Worm (Caenorhabditis elegans) whole organism, mixed stage, embryonic: ENCODE measurements around the gene K02D3.1.

Experiments
- M03D4.4 ChIP-seq: sonication (generic microtip); optimal IDR thresholded peaks from 2 replicates; lab custom pipeline; 2017; ENCODE audit warnings: mild to moderate bottlenecking, missing genetic modification characterization, missing compliant biosample characterization
- ces-1 ChIP-seq: fragments of 150-350 bp; optimal IDR thresholded peaks from 2 replicates; lab custom pipeline; 2014; ENCODE audit warnings: missing biosample characterization, missing genetic modification reagents, missing genetic modification characterization
- elt-1 ChIP-seq: sonication (generic microtip); optimal IDR thresholded peaks from 2 replicates; lab custom pipeline; 2017; ENCODE audit warnings: missing genetic modification characterization, mild to moderate bottlenecking, missing compliant biosample characterization, antibody characterized with exemption, moderate library complexity, borderline replicate concordance; ENCODE audit not compliant: insufficient read depth
- lin-13 ChIP-seq: fragments of 150-350 bp; optimal IDR thresholded peaks from 2 replicates; lab custom pipeline; 2014; ENCODE audit warnings: missing biosample characterization, missing genetic modification characterization
- nhr-2 ChIP-seq: fragments of 150-350 bp; optimal IDR thresholded peaks from 2 replicates; lab custom pipeline; 2014; ENCODE audit warnings: missing biosample characterization, missing genetic modification characterization
- nhr-237 ChIP-seq: fragments of 150-350 bp; optimal IDR thresholded peaks from 2 replicates; lab custom pipeline; 2014; ENCODE audit warnings: missing biosample characterization, missing genetic modification characterization
- nhr-76 ChIP-seq: sonication (generic microtip); optimal IDR thresholded peaks from 2 replicates; lab custom pipeline; 2017; ENCODE audit warnings: missing biosample characterization, missing genetic modification characterization
- sptf-1 ChIP-seq: sonication (generic microtip); optimal IDR thresholded peaks from 2 replicates; lab custom pipeline; 2017; ENCODE audit warnings: mild to moderate bottlenecking, missing genetic modification characterization, moderate library complexity, missing compliant biosample characterization
- ztf-11 ChIP-seq: fragments of 150-350 bp; optimal IDR thresholded peaks from 2 replicates; lab custom pipeline; 2014; ENCODE audit warnings: missing biosample characterization, missing genetic modification characterization

DNA sequence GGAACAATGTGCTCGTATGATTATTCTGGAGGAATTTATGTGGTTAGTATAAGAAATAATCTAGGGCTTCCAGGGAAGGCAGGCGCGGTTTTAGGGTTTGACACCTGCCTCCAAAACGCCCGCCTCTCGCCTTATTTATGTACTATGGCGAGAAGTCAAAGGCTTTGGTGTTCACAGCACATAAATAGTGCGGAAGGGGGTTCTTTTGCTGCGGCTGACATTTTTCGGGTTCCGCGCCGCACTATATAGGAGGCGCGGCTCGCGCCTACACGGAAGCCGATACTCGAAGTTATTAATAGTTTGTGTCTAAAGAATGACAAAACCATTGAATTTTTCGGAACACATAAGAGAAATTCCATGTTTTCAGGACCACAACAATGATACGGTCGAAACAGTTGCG lies 16.4 kb upstream of the K02D3.1 start:
- TF ChIP-seq nhr-237, result no peak
- no peak for TF ChIP-seq ces-1
- TF ChIP-seq M03D4.4 (tag; lab: Kevin White, UChicago), result no peak
- no peak for TF ChIP-seq ztf-11
- no peak for TF ChIP-seq sptf-1 (tag; lab: Kevin White, UChicago)
- no peak for TF ChIP-seq nhr-2 (tag; lab: Kevin White, UChicago)
- TF ChIP-seq nhr-76 (tag; lab: Kevin White, UChicago), result no peak
- no peak for TF ChIP-seq lin-13 (tag; lab: Kevin White, UChicago)
- no peak for TF ChIP-seq elt-1 (tag; lab: Kevin White, UChicago)
